Fruit fly (Drosophila melanogaster): Measurements from ENCODE around the gene CG5160.

DNA sequence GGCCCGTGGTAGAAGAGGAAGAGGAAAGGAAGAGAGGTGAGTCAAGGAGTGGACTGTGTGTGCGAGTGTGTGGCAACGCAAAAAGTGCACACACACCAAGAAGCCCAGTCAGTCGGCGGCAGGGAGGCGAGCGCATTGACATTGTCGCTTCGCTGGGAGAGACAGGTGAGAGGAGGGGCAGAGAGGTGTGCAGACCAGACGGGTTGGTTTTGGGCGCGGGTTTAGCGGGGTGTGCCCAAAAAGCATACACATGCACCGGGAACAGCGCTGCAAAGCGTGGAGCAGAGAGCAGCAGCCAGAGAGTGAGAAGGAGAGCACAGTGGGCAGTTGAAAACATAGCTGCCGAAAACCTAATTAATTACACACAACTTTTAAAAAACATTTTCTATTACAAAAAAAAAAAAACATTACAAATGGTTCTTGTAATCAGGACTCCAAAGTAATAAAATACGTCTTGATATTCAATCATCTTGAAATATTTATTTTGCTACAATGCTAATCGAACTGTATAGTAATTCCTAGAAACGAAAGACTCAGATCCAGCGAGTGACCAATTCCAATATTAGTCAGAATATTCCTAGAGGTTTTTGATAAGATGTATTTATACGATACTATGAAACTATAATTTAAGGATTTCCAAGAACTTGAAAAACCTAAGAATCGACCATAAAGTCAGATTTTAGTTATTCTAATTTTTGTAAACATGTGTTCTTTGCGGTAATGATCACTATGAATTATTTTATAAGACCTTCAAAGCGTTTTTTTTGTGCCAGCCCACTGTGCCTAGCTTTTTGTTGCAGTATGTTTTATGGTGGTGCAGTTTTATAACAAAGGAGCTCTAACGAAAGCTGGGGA lies 24.1 kb upstream of the CG5160 start:
- TF ChIP-seq CG14711 (tag; optimal IDR thresholded peaks at IDR 0.05) (no peak), CG1620 (GFP tag; optimal IDR thresholded peaks at IDR 0.05) (no peak), Hr96 (GFP tag; optimal IDR thresholded peaks at IDR 0.05) (no peak), bab1 (GFP tag; optimal IDR thresholded peaks at IDR 0.05) (no peak), cnc (optimal IDR thresholded peaks at IDR 0.05) (no peak), CG11617 (GFP tag; optimal IDR thresholded peaks at IDR 0.05) (no peak), kay (GFP tag; ENCODE audit: borderline replicate concordance) (peak; percentile 87), CG5204 (GFP tag; optimal IDR thresholded peaks at IDR 0.05) (peak; percentile 37)
